Worm (Caenorhabditis elegans) whole organism, young adult: ENCODE measurements around the gene T13A10.2.

Experiments used
- F22D6.2 ChIP-seq: sonication (generic microtip); optimal IDR thresholded peaks from 2 replicates; lab custom pipeline; 2016; ENCODE audit warnings: mild to moderate bottlenecking, missing genetic modification characterization, missing compliant biosample characterization
- F37B4.10 ChIP-seq: fragments of 200-800 bp; sonication (Bioruptor generic); IDR thresholded peaks from 2 replicates; pipeline ENCODE4 v1.3.6; 2022; ENCODE audit warnings: missing genetic modification characterization, missing compliant biosample characterization
- F49E8.2 ChIP-seq: sonication (generic microtip); optimal IDR thresholded peaks from 3 replicates; lab custom pipeline; 2017; ENCODE audit warnings: missing genetic modification characterization, mild to moderate bottlenecking, missing compliant biosample characterization, antibody characterized with exemption, moderate library complexity; ENCODE audit not compliant: insufficient read depth
- F52B5.7 ChIP-seq: sonication (generic microtip); optimal IDR thresholded peaks from 2 replicates; lab custom pipeline; 2016; ENCODE audit warnings: mild to moderate bottlenecking, missing genetic modification characterization, missing compliant biosample characterization
- Y53F4B.3 ChIP-seq: fragments of 200-800 bp; sonication (Bioruptor generic); IDR thresholded peaks from 2 replicates; pipeline ENCODE4 v1.3.6; 2022; ENCODE audit warnings: missing genetic modification reagents, missing genetic modification characterization, missing compliant biosample characterization
- Y53G8AR.9 ChIP-seq: fragments of 200-800 bp; sonication (Bioruptor generic); conservative IDR thresholded peaks from 2 replicates; pipeline ENCODE4 v1.3.6; 2022; ENCODE audit warnings: missing genetic modification reagents, missing genetic modification characterization, missing compliant biosample characterization
- atf-7 ChIP-seq: sonication (generic microtip); optimal IDR thresholded peaks from 2 replicates; lab custom pipeline; 2017; ENCODE audit warnings: mild to moderate bottlenecking, missing genetic modification characterization, missing compliant biosample characterization
- cebp-1 ChIP-seq, 2 experiments: fragments of 200-800 bp in 1 of 2; sonication (Bioruptor generic) in 1 of 2; sonication (generic microtip) in 1 of 2; IDR thresholded peaks in 1 of 2; optimal IDR thresholded peaks in 1 of 2; 2 replicates each; pipeline versions ENCODE4 v1.3.6 to Lab custom; 2017 to 2022; ENCODE audit warnings: missing compliant biosample characterization in 2 of 2, missing genetic modification characterization in 2 of 2, mild to moderate bottlenecking in 1 of 2, missing genetic modification reagents in 1 of 2, moderate library complexity in 1 of 2
- efl-1 ChIP-seq: fragments of 150-350 bp; optimal IDR thresholded peaks from 2 replicates; lab custom pipeline; 2014; ENCODE audit warnings: missing biosample characterization, missing genetic modification reagents, missing genetic modification characterization
- egrh-3 ChIP-seq: fragments of 200-800 bp; sonication (Bioruptor generic); IDR thresholded peaks from 2 replicates; pipeline ENCODE4 v1.3.6; 2022; ENCODE audit warnings: missing genetic modification reagents, missing genetic modification characterization, missing compliant biosample characterization
- ets-4 ChIP-seq: fragments of 200-800 bp; sonication (Bioruptor generic); optimal IDR thresholded peaks from 2 replicates; lab custom pipeline; 2018; ENCODE audit warnings: mild to moderate bottlenecking, missing genetic modification characterization, missing compliant biosample characterization
- fkh-3 ChIP-seq: sonication (generic microtip); optimal IDR thresholded peaks from 2 replicates; lab custom pipeline; 2016; ENCODE audit warnings: mild to moderate bottlenecking, missing genetic modification characterization, missing compliant biosample characterization
- gei-17 ChIP-seq: fragments of 200-800 bp; sonication (Bioruptor generic); optimal IDR thresholded peaks from 2 replicates; lab custom pipeline; 2018; ENCODE audit warnings: mild to moderate bottlenecking, missing genetic modification characterization, missing compliant biosample characterization
- hrde-1 ChIP-seq: sonication (generic microtip); optimal IDR thresholded peaks from 2 replicates; lab custom pipeline; 2016; ENCODE audit warnings: missing genetic modification characterization, mild to moderate bottlenecking, missing compliant biosample characterization, moderate library complexity, missing genotype, missing genetic modification reagents, borderline replicate concordance
- let-607 ChIP-seq, 2 experiments: fragments of 200-800 bp in 1 of 2; sonication (Bioruptor generic) in 1 of 2; sonication (generic microtip) in 1 of 2; optimal IDR thresholded peaks; 2 replicates each; lab custom pipeline; 2016 to 2018; ENCODE audit warnings: mild to moderate bottlenecking in 2 of 2, missing compliant biosample characterization in 2 of 2, missing genetic modification characterization in 2 of 2, moderate library complexity in 2 of 2, missing genotype in 1 of 2
- lin-35 ChIP-seq, 3 experiments: fragments of 150-350 bp in 2 of 3; sonication (generic microtip) in 1 of 3; optimal IDR thresholded peaks; 2 replicates each; lab custom pipeline; 2014 to 2018; ENCODE audit warnings: missing biosample characterization in 3 of 3, missing genetic modification characterization in 3 of 3, missing genetic modification reagents in 3 of 3
- madf-10 ChIP-seq: sonication (generic microtip); optimal IDR thresholded peaks from 2 replicates; lab custom pipeline; 2016; ENCODE audit warnings: mild to moderate bottlenecking, missing genetic modification characterization, missing compliant biosample characterization
- madf-3 ChIP-seq: fragments of 200-800 bp; sonication (Bioruptor generic); IDR thresholded peaks from 2 replicates; pipeline ENCODE4 v1.3.6; 2022; ENCODE audit warnings: missing genetic modification reagents, missing genetic modification characterization, missing compliant biosample characterization
- mxl-1 ChIP-seq: sonication (generic microtip); optimal IDR thresholded peaks from 2 replicates; lab custom pipeline; 2016; ENCODE audit warnings: missing genetic modification characterization, missing compliant biosample characterization
- nhr-179 ChIP-seq: sonication (generic microtip); optimal IDR thresholded peaks from 2 replicates; lab custom pipeline; 2016; ENCODE audit warnings: mild to moderate bottlenecking, missing genetic modification characterization, missing compliant biosample characterization
- nhr-80 ChIP-seq: sonication (generic microtip); optimal IDR thresholded peaks from 2 replicates; lab custom pipeline; 2016; ENCODE audit warnings: missing genetic modification characterization, missing compliant biosample characterization
- pbrm-1 ChIP-seq: fragments of 200-800 bp; sonication (Bioruptor generic); IDR thresholded peaks from 2 replicates; pipeline ENCODE4 v1.3.6; 2022; ENCODE audit warnings: missing genetic modification reagents, missing genetic modification characterization, missing compliant biosample characterization
- pha-4 ChIP-seq: fragments of 150-350 bp; sonication (generic microtip); optimal IDR thresholded peaks from 2 replicates; lab custom pipeline; 2014; ENCODE audit warnings: missing biosample characterization, missing genetic modification reagents, missing genetic modification characterization
- rcor-1 ChIP-seq: fragments of 200-800 bp; sonication (Bioruptor generic); IDR thresholded peaks from 2 replicates; pipeline ENCODE4 v1.3.6; 2022; ENCODE audit warnings: missing genetic modification reagents, missing genetic modification characterization, missing compliant biosample characterization
- sdz-38 ChIP-seq: sonication (generic microtip); optimal IDR thresholded peaks from 2 replicates; lab custom pipeline; 2016; ENCODE audit warnings: missing genotype, missing genetic modification characterization, missing compliant biosample characterization
- ztf-26 ChIP-seq: sonication (generic microtip); optimal IDR thresholded peaks from 2 replicates; lab custom pipeline; 2017; ENCODE audit warnings: missing genetic modification characterization, missing compliant biosample characterization
- ztf-6 ChIP-seq: fragments of 200-800 bp; sonication (Bioruptor generic); IDR thresholded peaks from 2 replicates; pipeline ENCODE4 v1.3.6; 2022; ENCODE audit warnings: missing genetic modification reagents, missing genetic modification characterization, missing compliant biosample characterization

The T13A10.2 gene

ce11 chrIV:6209337-6209736 lies 43.8 kb upstream of the T13A10.2 start:
- no peak for TF ChIP-seq let-607 (tag; optimal IDR thresholded peaks at IDR 0.05; lab: Kevin White, UChicago)
- no peak for TF ChIP-seq cebp-1 (GFP tag; IDR thresholded peaks at IDR 0.05; lab: Robert Waterston, UW)
- TF ChIP-seq cebp-1 (tag; optimal IDR thresholded peaks at IDR 0.05; lab: Kevin White, UChicago): peak; percentile 1

- TF ChIP-seq Y53G8AR.9 (GFP tag; lab: Robert Waterston, UW): 0 out of 2 replicates have a peak, but pooled peaks have one; percentile 16
- TF ChIP-seq madf-3 (GFP tag; lab: Robert Waterston, UW): peak; percentile 70; the same call in 1 of the 2 replicates
- peak; percentile 33; the same call in 1 of the 2 replicates for TF ChIP-seq egrh-3 (GFP tag; lab: Robert Waterston, UW)
- peak; percentile 96; the same call in 1 of the 2 replicates for TF ChIP-seq Y53F4B.3 (GFP tag; lab: Robert Waterston, UW)
Observed at ce11 chrIV:6209958-6210357, 43.1 kb upstream of the T13A10.2 start.

- TF ChIP-seq ztf-26 (tag; lab: Kevin White, UChicago): no peak
- no peak for TF ChIP-seq cebp-1 (GFP tag; IDR thresholded peaks at IDR 0.05; lab: Robert Waterston, UW)
- TF ChIP-seq cebp-1 (tag; optimal IDR thresholded peaks at IDR 0.05; lab: Kevin White, UChicago): peak; percentile 6
- peak; percentile 69 for TF ChIP-seq nhr-80 (tag; lab: Kevin White, UChicago)
Observed at ce11 chrIV:6210574-6210973, 42.5 kb upstream of the T13A10.2 start, which contains the start of the genes ugt-24 and C49A9.6. ugt-24 (minus strand) TSS chrIV:6210720. C49A9.6 (plus strand) TSS chrIV:6210936.

- no peak for TF ChIP-seq fkh-3
- no peak for TF ChIP-seq efl-1 (GFP tag; lab: Kevin White, UChicago)
- TF ChIP-seq ztf-6: no peak
- no peak for TF ChIP-seq atf-7 (tag; lab: Kevin White, UChicago)
- no peak for TF ChIP-seq pbrm-1 (GFP tag; lab: Robert Waterston, UW)
- TF ChIP-seq Y53G8AR.9 (GFP tag; lab: Robert Waterston, UW): no peak
- no peak for TF ChIP-seq cebp-1 (GFP tag; IDR thresholded peaks at IDR 0.05; lab: Robert Waterston, UW)
- no peak for TF ChIP-seq cebp-1 (tag; optimal IDR thresholded peaks at IDR 0.05; lab: Kevin White, UChicago)
- no peak for TF ChIP-seq nhr-80 (tag; lab: Kevin White, UChicago)
- no peak for TF ChIP-seq egrh-3 (GFP tag; lab: Robert Waterston, UW)
- TF ChIP-seq hrde-1 (tag; lab: Kevin White, UChicago): no peak
- no peak for TF ChIP-seq F49E8.2 (tag; lab: Kevin White, UChicago)
- no peak for TF ChIP-seq rcor-1 (GFP tag; lab: Robert Waterston, UW)
- no peak for TF ChIP-seq gei-17 (GFP tag; lab: Kevin White, UChicago)
- TF ChIP-seq F37B4.10 (GFP tag; lab: Robert Waterston, UW): no peak
- TF ChIP-seq ets-4 (GFP tag; lab: Kevin White, UChicago): no peak
- TF ChIP-seq madf-10 (tag; lab: Kevin White, UChicago): no peak
- no peak for TF ChIP-seq lin-35 (GFP tag; optimal IDR thresholded peaks at IDR 0.05; lab: Kevin White, UChicago)
- no peak for TF ChIP-seq mxl-1 (tag; lab: Kevin White, UChicago)
- no peak for TF ChIP-seq sdz-38 (tag; lab: Kevin White, UChicago)
- TF ChIP-seq pha-4 (tag; lab: Kevin White, UChicago): no peak
Observed at ce11 chrIV:6213403-6213802, 39.7 kb upstream of the T13A10.2 start, which contains the start of gene C49A9.5. C49A9.5 (plus strand) TSS chrIV:6213673.

ce11 chrIV:6217066-6217465 lies 36.0 kb upstream of the T13A10.2 start, which contains the start of gene C49A9.9:
C49A9.9 (plus strand) TSS chrIV:6217372.
- TF ChIP-seq F52B5.7 (tag; lab: Kevin White, UChicago) (no peak), nhr-80 (tag; lab: Kevin White, UChicago) (peak; percentile 40)

ce11 chrIV:6217503-6217902 lies 35.6 kb upstream of the T13A10.2 start:
- no peak for TF ChIP-seq nhr-179
- no peak for TF ChIP-seq F22D6.2 (tag; lab: Kevin White, UChicago)
- no peak for TF ChIP-seq let-607 (tag; optimal IDR thresholded peaks at IDR 0.05; lab: Kevin White, UChicago)
- TF ChIP-seq pha-4 (tag; lab: Kevin White, UChicago): no peak
